Worm (Caenorhabditis elegans): ENCODE results near the gene clec-126.

Gene clec-126

DNA sequence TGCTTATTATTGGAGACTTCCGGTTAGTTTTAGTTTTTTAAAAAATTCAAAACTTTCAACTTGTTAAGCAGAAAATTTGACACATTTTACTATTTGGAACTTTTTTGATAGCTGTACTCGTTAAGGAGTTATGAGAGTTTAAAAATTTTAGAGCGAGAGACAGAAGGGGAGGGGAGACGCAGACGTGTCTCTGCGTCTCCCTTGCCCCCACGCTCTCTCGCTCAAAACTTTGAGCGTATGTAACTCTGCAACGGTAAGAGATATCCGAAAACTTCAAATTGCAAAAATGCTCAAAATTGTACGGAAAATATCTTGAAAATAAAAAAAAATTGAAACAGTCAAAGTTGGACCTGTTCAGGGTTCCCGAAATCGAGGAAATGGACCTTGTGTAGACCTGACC is 3.1 kb upstream of the clec-126 start:
- no peak for TF ChIP-seq T26A8.4 (GFP tag; IDR thresholded peaks at IDR 0.05)
- TF ChIP-seq tag-97 (GFP tag; IDR thresholded peaks at IDR 0.05): no peak
- TF ChIP-seq nhr-237 (tag; optimal IDR thresholded peaks at IDR 0.05): no peak
- no peak for TF ChIP-seq F49E8.2 (tag; optimal IDR thresholded peaks at IDR 0.05; ENCODE audit: borderline replicate concordance)
- TF ChIP-seq cey-2 (tag; optimal IDR thresholded peaks at IDR 0.05; ENCODE audit: borderline replicate concordance, insufficient read depth): no peak
- no peak for TF ChIP-seq ctbp-1 (GFP tag; IDR thresholded peaks at IDR 0.05)

DNA sequence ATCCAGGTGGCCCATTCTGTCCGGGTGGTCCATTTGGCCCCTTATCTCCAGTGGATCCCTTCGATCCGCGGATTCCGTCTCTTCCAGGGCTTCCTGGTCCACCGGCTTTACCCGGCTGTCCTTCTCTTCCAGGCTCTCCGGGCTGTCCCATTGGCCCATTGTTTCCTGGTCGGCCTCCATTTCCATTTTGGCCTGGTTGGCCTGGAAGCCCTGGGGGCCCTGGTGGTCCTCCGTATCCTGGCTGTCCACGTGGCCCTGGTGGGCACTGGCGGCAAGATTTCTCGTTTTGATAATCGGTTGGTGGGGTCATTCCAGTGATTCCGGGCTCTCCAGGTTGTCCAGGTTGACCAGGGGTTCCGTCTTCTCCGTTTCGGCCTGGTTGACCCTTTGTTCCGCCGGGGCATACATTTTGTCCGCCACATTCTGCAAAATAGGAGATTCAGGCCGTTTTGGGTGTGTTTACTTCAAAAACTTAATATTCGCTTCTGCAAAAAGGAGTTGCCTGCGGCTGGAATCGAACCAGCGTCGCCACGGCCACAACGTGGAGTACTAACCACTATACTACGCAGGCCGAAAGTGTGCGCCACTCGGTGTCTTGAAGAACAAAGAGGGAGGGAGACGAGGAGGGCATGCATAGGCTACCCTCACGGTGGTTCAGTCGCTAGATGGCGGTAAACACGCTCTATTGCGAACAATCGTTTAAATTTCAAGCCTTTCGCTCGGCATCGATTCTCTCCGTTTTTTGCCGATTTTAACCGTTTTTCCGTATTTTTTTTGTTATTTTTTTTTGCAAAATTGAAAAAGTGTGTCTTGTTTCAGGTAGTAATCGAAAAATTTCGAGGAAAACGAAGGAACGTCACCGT is 1.9 kb downstream of the clec-126 start, which contains the start of gene W09G10.9:
W09G10.9 (plus strand) TSS at position 813 of the 863 bp plus-strand sequence.
- TF ChIP-seq daf-12 (tag; optimal IDR thresholded peaks at IDR 0.05): no peak
- TF ChIP-seq nhr-42 (GFP tag; IDR thresholded peaks at IDR 0.05): peak; percentile 79
- peak; percentile 86 for TF ChIP-seq lim-7 (GFP tag; IDR thresholded peaks at IDR 0.05)
- peak; percentile 88 for TF ChIP-seq dmd-9 (GFP tag; IDR thresholded peaks at IDR 0.05)
- TF ChIP-seq nhr-11 (tag; optimal IDR thresholded peaks at IDR 0.05): peak; percentile 24
- TF ChIP-seq dmd-8 (GFP tag; IDR thresholded peaks at IDR 0.05): peak; percentile 87
- TF ChIP-seq nhr-237 (tag; optimal IDR thresholded peaks at IDR 0.05): no peak
- TF ChIP-seq unc-39 (tag; optimal IDR thresholded peaks at IDR 0.05): no peak
- peak; percentile 81 for TF ChIP-seq ceh-44 (GFP tag; IDR thresholded peaks at IDR 0.05)
- TF ChIP-seq ceh-28 (tag; optimal IDR thresholded peaks at IDR 0.05): no peak
- TF ChIP-seq nhr-41 (GFP tag; IDR thresholded peaks at IDR 0.05): 0 out of 2 replicates have a peak, but pooled peaks have one; percentile 11
- TF ChIP-seq mep-1 (tag; optimal IDR thresholded peaks at IDR 0.05): peak; percentile 71
- peak; percentile 51 to 74 for TF ChIP-seq lsy-2 (tag; optimal IDR thresholded peaks at IDR 0.05)
- TF ChIP-seq dve-1 (tag; optimal IDR thresholded peaks at IDR 0.05; ENCODE audit: insufficient read depth): peak; percentile 25
- peak in 1 of 2 experiments; percentile 29 for TF ChIP-seq daf-16 (GFP tag; optimal IDR thresholded peaks at IDR 0.05)
- peak; percentile 54 for TF ChIP-seq daf-16 (tag; optimal IDR thresholded peaks at IDR 0.05)
- 0 out of 2 replicates have a peak, but pooled peaks have one; percentile 22 for TF ChIP-seq snpc-1.2 (GFP tag; IDR thresholded peaks at IDR 0.05)
- TF ChIP-seq madf-5 (GFP tag; IDR thresholded peaks at IDR 0.05): no peak
- no peak for TF ChIP-seq zag-1 (tag; optimal IDR thresholded peaks at IDR 0.05)
- TF ChIP-seq tag-97 (GFP tag; IDR thresholded peaks at IDR 0.05): 0 out of 2 replicates have a peak, but pooled peaks have one; percentile 77
- no peak; the same call in 1 of the 2 replicates for TF ChIP-seq mxl-2 (GFP tag; conservative IDR thresholded peaks at IDR 0.05)
- peak in 1 of 2 experiments; percentile 66 for TF ChIP-seq unc-62 (GFP tag; optimal IDR thresholded peaks at IDR 0.05 in 1 of 2)
- no peak for TF ChIP-seq unc-62 (tag; optimal IDR thresholded peaks at IDR 0.05)
- peak; percentile 90 for TF ChIP-seq pha-4 (GFP tag; IDR thresholded peaks at IDR 0.05)
- no peak for TF ChIP-seq pha-4 (tag; optimal IDR thresholded peaks at IDR 0.05)
- peak in 1 of 2 experiments; percentile 25 for TF ChIP-seq hif-1 (tag; optimal IDR thresholded peaks at IDR 0.05)
- peak; percentile 46 for TF ChIP-seq nhr-102 (tag; optimal IDR thresholded peaks at IDR 0.05)
- peak; percentile 61 for TF ChIP-seq nhr-77 (tag; optimal IDR thresholded peaks at IDR 0.05)
- no peak for TF ChIP-seq cey-2 (tag; optimal IDR thresholded peaks at IDR 0.05; ENCODE audit: borderline replicate concordance, insufficient read depth)
- TF ChIP-seq daf-19 (GFP tag; conservative IDR thresholded peaks at IDR 0.05): peak; percentile 84
- TF ChIP-seq nhr-10 (tag; optimal IDR thresholded peaks at IDR 0.05): no peak
- no peak for TF ChIP-seq zip-2 (tag; optimal IDR thresholded peaks at IDR 0.05)
- peak; percentile 84 for TF ChIP-seq Y48G9A.11 (GFP tag; IDR thresholded peaks at IDR 0.05)
- peak; percentile 82 for TF ChIP-seq dmd-6 (GFP tag; IDR thresholded peaks at IDR 0.05)
- TF ChIP-seq Y5F2A.4 (GFP tag; optimal IDR thresholded peaks at IDR 0.05): no peak
- peak; percentile 30 for TF ChIP-seq jun-1 (tag; optimal IDR thresholded peaks at IDR 0.05)
- peak; percentile 22 for TF ChIP-seq hlh-30 (tag; optimal IDR thresholded peaks at IDR 0.05; ENCODE audit: insufficient read depth)
- TF ChIP-seq unc-130 (GFP tag; optimal IDR thresholded peaks at IDR 0.05): peak; percentile 32
- TF ChIP-seq mdl-1 (tag; optimal IDR thresholded peaks at IDR 0.05): peak in 1 of 2 experiments; percentile 28
- TF ChIP-seq lin-15B (tag; optimal IDR thresholded peaks at IDR 0.05): no peak
- TF ChIP-seq F44E2.7 (GFP tag; IDR thresholded peaks at IDR 0.05): 0 out of 2 replicates have a peak, but pooled peaks have one; percentile 37
- no peak for TF ChIP-seq ztf-7 (tag; optimal IDR thresholded peaks at IDR 0.05)
- no peak for TF ChIP-seq T20F7.1 (GFP tag; optimal IDR thresholded peaks at IDR 0.05)
- no peak for TF ChIP-seq ceh-32 (tag; optimal IDR thresholded peaks at IDR 0.05; ENCODE audit: poor library complexity)

All from whole organism, L4 larva.